Worm (Caenorhabditis elegans): Measurements from ENCODE around the gene ZC443.3.

Gene ZC443.3

DNA sequence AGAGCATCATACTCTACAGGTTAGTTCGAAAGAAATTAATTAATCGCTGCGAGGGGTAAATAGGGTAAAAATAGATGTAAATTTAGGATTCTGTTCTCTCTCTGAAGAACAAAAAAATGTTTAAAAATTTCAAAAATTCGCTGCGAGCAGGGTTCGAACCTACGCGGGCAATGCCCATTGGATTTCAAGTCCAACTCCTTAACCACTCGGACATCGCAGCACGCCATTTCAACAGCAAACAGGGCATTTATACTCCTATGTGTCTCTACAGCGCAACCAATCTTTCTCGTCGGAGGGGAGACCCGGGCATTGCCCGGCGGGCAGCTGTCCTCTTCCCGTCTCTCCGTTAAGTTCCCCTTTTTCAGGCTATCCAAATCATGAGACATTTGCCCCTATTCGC is 33.7 kb downstream of the ZC443.3 start:
- peak; percentile 91 for TF ChIP-seq sdz-12 (GFP tag; optimal IDR thresholded peaks at IDR 0.05)
- TF ChIP-seq zfp-3 (GFP tag; conservative IDR thresholded peaks at IDR 0.05): peak; percentile 67
- TF ChIP-seq lim-7 (GFP tag; IDR thresholded peaks at IDR 0.05): peak; percentile 97
- TF ChIP-seq Y75B8A.6 (GFP tag; IDR thresholded peaks at IDR 0.05): peak; percentile 55; the same call in 1 of the 2 replicates
- TF ChIP-seq ceh-44 (GFP tag; IDR thresholded peaks at IDR 0.05): peak; percentile 65; the same call in 1 of the 2 replicates
- TF ChIP-seq mdt-29 (GFP tag; IDR thresholded peaks at IDR 0.05): 0 out of 2 replicates have a peak, but pooled peaks have one; percentile 47
- TF ChIP-seq ceh-82 (tag; optimal IDR thresholded peaks at IDR 0.05): no peak
- TF ChIP-seq spr-3 (GFP tag; optimal IDR thresholded peaks at IDR 0.05): peak; percentile 72
- TF ChIP-seq Y5F2A.4 (GFP tag; optimal IDR thresholded peaks at IDR 0.05): peak; percentile 15
- TF ChIP-seq lin-39 (tag; optimal IDR thresholded peaks at IDR 0.05): no peak
- TF ChIP-seq mxl-3 (GFP tag; optimal IDR thresholded peaks at IDR 0.05): peak; percentile 70
- TF ChIP-seq tag-97 (GFP tag; IDR thresholded peaks at IDR 0.05): no peak
- TF ChIP-seq spr-1 (tag; optimal IDR thresholded peaks at IDR 0.05): peak; percentile 31
- 0 out of 2 replicates have a peak, but pooled peaks have one; percentile 47 for TF ChIP-seq ceh-20 (GFP tag; IDR thresholded peaks at IDR 0.05)
- TF ChIP-seq nhr-111 (GFP tag; optimal IDR thresholded peaks at IDR 0.05): peak; percentile 84
- TF ChIP-seq fos-1 (tag; optimal IDR thresholded peaks at IDR 0.05): no peak
- peak; percentile 86 for TF ChIP-seq pha-4 (GFP tag; IDR thresholded peaks at IDR 0.05)
- no peak for TF ChIP-seq pha-4 (tag; optimal IDR thresholded peaks at IDR 0.05)
- no peak for TF ChIP-seq aly-2 (tag; optimal IDR thresholded peaks at IDR 0.05)
- TF ChIP-seq nhr-48 (tag; optimal IDR thresholded peaks at IDR 0.05): peak; percentile 0
- TF ChIP-seq dve-1 (tag; optimal IDR thresholded peaks at IDR 0.05; ENCODE audit: insufficient read depth): no peak
- no peak for TF ChIP-seq mdl-1 (tag; optimal IDR thresholded peaks at IDR 0.05)
- peak; percentile 57 for TF ChIP-seq unc-130 (GFP tag; optimal IDR thresholded peaks at IDR 0.05)
- no peak for TF ChIP-seq nhr-76 (tag; optimal IDR thresholded peaks at IDR 0.05)
- no peak for TF ChIP-seq ZK546.5 (tag; optimal IDR thresholded peaks at IDR 0.05)
- TF ChIP-seq Y48G9A.11 (GFP tag; IDR thresholded peaks at IDR 0.05): peak; percentile 85
- TF ChIP-seq nhr-42 (GFP tag; IDR thresholded peaks at IDR 0.05): no peak
- TF ChIP-seq mxl-2 (GFP tag; conservative IDR thresholded peaks at IDR 0.05): no peak; the same call in 1 of the 2 replicates
- TF ChIP-seq F10B5.3 (tag; optimal IDR thresholded peaks at IDR 0.05): peak; percentile 45
- TF ChIP-seq lir-3 (tag; optimal IDR thresholded peaks at IDR 0.05): peak; percentile 66
- TF ChIP-seq duxl-1 (tag; optimal IDR thresholded peaks at IDR 0.05; ENCODE audit: poor library complexity): peak; percentile 14
- TF ChIP-seq F44E2.7 (GFP tag; IDR thresholded peaks at IDR 0.05): peak; percentile 90; the same call in 1 of the 2 replicates
- TF ChIP-seq madf-5 (GFP tag; IDR thresholded peaks at IDR 0.05): peak in 1 of 2 experiments; percentile 92; a peak in 2 of 4 replicates
- peak; percentile 22 to 62 for TF ChIP-seq daf-16 (GFP tag; optimal IDR thresholded peaks at IDR 0.05)
- no peak for TF ChIP-seq daf-16 (tag; optimal IDR thresholded peaks at IDR 0.05)
- peak; percentile 75 for TF ChIP-seq zip-11 (GFP tag; IDR thresholded peaks at IDR 0.05)
- 0 out of 2 replicates have a peak, but pooled peaks have one; percentile 38 for TF ChIP-seq daf-8 (GFP tag; IDR thresholded peaks at IDR 0.05)
- TF ChIP-seq nhr-28 (tag; optimal IDR thresholded peaks at IDR 0.05): peak; percentile 21
- no peak for TF ChIP-seq nhr-10 (tag; optimal IDR thresholded peaks at IDR 0.05)
- no peak for TF ChIP-seq zag-1 (tag; optimal IDR thresholded peaks at IDR 0.05)
- TF ChIP-seq lin-38 (GFP tag; IDR thresholded peaks at IDR 0.05): no peak
- peak; percentile 77 for TF ChIP-seq daf-19 (GFP tag; conservative IDR thresholded peaks at IDR 0.05)
- TF ChIP-seq set-16 (GFP tag; IDR thresholded peaks at IDR 0.05): no peak
- TF ChIP-seq arid-1 (GFP tag; conservative IDR thresholded peaks at IDR 0.05): peak; percentile 91
- TF ChIP-seq nhr-6 (tag; optimal IDR thresholded peaks at IDR 0.05): peak; percentile 73
- peak; percentile 67 for TF ChIP-seq lin-29 (GFP tag; IDR thresholded peaks at IDR 0.05)
- no peak for TF ChIP-seq nhr-237 (tag; optimal IDR thresholded peaks at IDR 0.05)
- TF ChIP-seq tra-1 (GFP tag; IDR thresholded peaks at IDR 0.05): peak; percentile 84
- TF ChIP-seq cey-2 (tag; optimal IDR thresholded peaks at IDR 0.05; ENCODE audit: borderline replicate concordance, insufficient read depth): no peak
- no peak for TF ChIP-seq ztf-11 (tag; optimal IDR thresholded peaks at IDR 0.05)
- TF ChIP-seq ztf-7 (tag; optimal IDR thresholded peaks at IDR 0.05): no peak
- peak; percentile 82 for TF ChIP-seq aha-1 (tag)

Data from whole organism, L4 larva.